Fruit fly (Drosophila melanogaster) whole organism, prepupa: Measurements from ENCODE around the gene Rab19.

Experiments used
- Blimp-1 ChIP-seq: fragments of 200-800 bp; sonication (Bioruptor generic); optimal IDR thresholded peaks from 3 replicates; lab custom pipeline; 2017; ENCODE audit warnings: missing biosample characterization, missing genetic modification characterization, mild to moderate bottlenecking, moderate library complexity, missing genetic modification reagents
- CG10631 ChIP-seq: fragments of 200-800 bp; sonication (Bioruptor generic); optimal IDR thresholded peaks from 2 replicates; lab custom pipeline; 2016; ENCODE audit warnings: missing biosample characterization, missing genetic modification characterization
- CG10669 ChIP-seq: fragments of 200-800 bp; sonication (Bioruptor generic); optimal IDR thresholded peaks from 3 replicates; lab custom pipeline; 2018; ENCODE audit warnings: missing biosample characterization, mild to moderate bottlenecking, missing genetic modification characterization, moderate library complexity
- CG11294 ChIP-seq: fragments of 200-800 bp; sonication (Bioruptor generic); IDR thresholded peaks from 2 replicates; pipeline ENCODE4 v1.3.6; 2022; ENCODE audit warnings: missing biosample characterization, missing genetic modification characterization
- CG11762 ChIP-seq: fragments of 200-800 bp; sonication (Bioruptor generic); optimal IDR thresholded peaks from 3 replicates; lab custom pipeline; 2016; ENCODE audit warnings: missing biosample characterization, missing genetic modification characterization; ENCODE audit not compliant: insufficient read depth
- CG11902 ChIP-seq: fragments of 200-800 bp; sonication (Bioruptor generic); optimal IDR thresholded peaks from 3 replicates; lab custom pipeline; 2016; ENCODE audit warnings: missing biosample characterization, missing genetic modification characterization
- CG1621 ChIP-seq: fragments of 200-800 bp; sonication (Bioruptor generic); optimal IDR thresholded peaks from 3 replicates; lab custom pipeline; 2018; ENCODE audit warnings: missing biosample characterization, mild to moderate bottlenecking, missing genetic modification characterization
- CG31627 ChIP-seq: fragments of 200-800 bp; sonication (Bioruptor generic); optimal IDR thresholded peaks from 3 replicates; lab custom pipeline; 2016; ENCODE audit warnings: missing biosample characterization, missing genetic modification characterization
- CG32006 ChIP-seq: fragments of 200-800 bp; sonication (Bioruptor generic); optimal IDR thresholded peaks from 3 replicates; lab custom pipeline; 2017; ENCODE audit warnings: missing biosample characterization, mild to moderate bottlenecking, missing genetic modification characterization
- CG3919 ChIP-seq: fragments of 200-800 bp; sonication (Bioruptor generic); optimal IDR thresholded peaks from 3 replicates; lab custom pipeline; 2016; ENCODE audit warnings: missing biosample characterization, missing genetic modification characterization
- CG6163 ChIP-seq: fragments of 200-800 bp; sonication (Bioruptor generic); IDR thresholded peaks from 3 replicates; pipeline ENCODE4 v1.3.6; 2022; ENCODE audit warnings: missing biosample characterization, missing genetic modification characterization
- CG7368 ChIP-seq: fragments of 200-800 bp; sonication (Bioruptor generic); optimal IDR thresholded peaks from 3 replicates; lab custom pipeline; 2016; ENCODE audit warnings: missing biosample characterization, missing genetic modification characterization
- CG8119 ChIP-seq: fragments of 200-800 bp; sonication (Bioruptor generic); IDR thresholded peaks from 3 replicates; pipeline ENCODE4 v1.3.6; 2022; ENCODE audit warnings: missing biosample characterization, missing genetic modification characterization
- CG8319 ChIP-seq: fragments of 200-800 bp; sonication (Bioruptor generic); optimal IDR thresholded peaks from 3 replicates; lab custom pipeline; 2016; ENCODE audit warnings: missing biosample characterization, missing genetic modification characterization
- CG9139 ChIP-seq: fragments of 200-800 bp; sonication (Bioruptor generic); optimal IDR thresholded peaks from 3 replicates; lab custom pipeline; 2017; ENCODE audit warnings: missing biosample characterization, mild to moderate bottlenecking, missing genetic modification characterization
- Eip78C ChIP-seq: fragments of 200-800 bp; sonication (Bioruptor generic); peaks from one replicate; lab custom pipeline; 2016; ENCODE audit warnings: missing biosample characterization, missing genetic modification characterization
- Eip93F ChIP-seq: fragments of 200-800 bp; sonication (Bioruptor generic); optimal IDR thresholded peaks from 2 replicates; lab custom pipeline; 2016; ENCODE audit warnings: missing biosample characterization, mild to moderate bottlenecking, missing genetic modification characterization
- Ets21C ChIP-seq: fragments of 200-800 bp; sonication (Bioruptor generic); optimal IDR thresholded peaks from 3 replicates; lab custom pipeline; 2016; ENCODE audit warnings: missing biosample characterization, missing genetic modification characterization
- Ets96B ChIP-seq: fragments of 200-800 bp; optimal IDR thresholded peaks from 2 replicates; lab custom pipeline; 2019; ENCODE audit warnings: missing biosample characterization, mild to moderate bottlenecking, missing genetic modification characterization, moderate library complexity
- Hr38 ChIP-seq: sonication (Bioruptor generic); optimal IDR thresholded peaks from 2 replicates; lab custom pipeline; 2016; ENCODE audit warnings: missing biosample characterization, missing genetic modification characterization
- Hr39 ChIP-seq: fragments of 200-800 bp; sonication (Bioruptor generic); optimal IDR thresholded peaks from 2 replicates; lab custom pipeline; 2016; ENCODE audit warnings: missing biosample characterization, missing genetic modification characterization
- Hr4 ChIP-seq: fragments of 200-800 bp; sonication (Bioruptor generic); optimal IDR thresholded peaks from 3 replicates; lab custom pipeline; 2016; ENCODE audit warnings: missing biosample characterization, missing genetic modification characterization
- Met ChIP-seq: fragments of 200-800 bp; sonication (Bioruptor generic); optimal IDR thresholded peaks from 3 replicates; lab custom pipeline; 2016; ENCODE audit warnings: missing biosample characterization, missing genetic modification characterization
- OdsH ChIP-seq: fragments of 200-800 bp; sonication (Bioruptor generic); optimal IDR thresholded peaks from 3 replicates; lab custom pipeline; 2016; ENCODE audit warnings: missing biosample characterization, missing genetic modification characterization
- Sox102F ChIP-seq: fragments of 200-800 bp; sonication (Bioruptor generic); optimal IDR thresholded peaks from 2 replicates; lab custom pipeline; 2016; ENCODE audit warnings: missing biosample characterization, mild to moderate bottlenecking, missing genetic modification characterization
- Sox14 ChIP-seq: fragments of 200-800 bp; sonication (Bioruptor generic); optimal IDR thresholded peaks from 3 replicates; lab custom pipeline; 2016; ENCODE audit warnings: missing biosample characterization, missing genetic modification characterization
- Sox15 ChIP-seq: fragments of 200-800 bp; sonication (Bioruptor generic); optimal IDR thresholded peaks from 3 replicates; lab custom pipeline; 2016; ENCODE audit warnings: missing biosample characterization, missing genetic modification characterization
- achi ChIP-seq: fragments of 200-800 bp; sonication (Bioruptor generic); optimal IDR thresholded peaks from 3 replicates; lab custom pipeline; 2016; ENCODE audit warnings: missing biosample characterization, missing genetic modification characterization
- acj6 ChIP-seq: fragments of 200-800 bp; sonication (Bioruptor generic); optimal IDR thresholded peaks from 3 replicates; lab custom pipeline; 2016; ENCODE audit warnings: missing biosample characterization, missing genetic modification characterization
- cyc ChIP-seq: fragments of 200-800 bp; sonication (Bioruptor generic); optimal IDR thresholded peaks from 3 replicates; lab custom pipeline; 2016; ENCODE audit warnings: missing biosample characterization, missing genetic modification characterization
- dsx ChIP-seq: fragments of 200-800 bp; optimal IDR thresholded peaks from 3 replicates; lab custom pipeline; 2019; ENCODE audit warnings: missing biosample characterization, mild to moderate bottlenecking, missing genetic modification characterization, moderate library complexity; ENCODE audit not compliant: poor library complexity, severe bottlenecking
- esn ChIP-seq: fragments of 200-800 bp; sonication (Bioruptor generic); optimal IDR thresholded peaks from 2 replicates; lab custom pipeline; 2016; ENCODE audit warnings: missing biosample characterization, mild to moderate bottlenecking, missing genetic modification characterization, moderate library complexity
- fd59A ChIP-seq: fragments of 200-800 bp; sonication (Bioruptor generic); optimal IDR thresholded peaks from 2 replicates; lab custom pipeline; 2017; ENCODE audit warnings: missing biosample characterization, mild to moderate bottlenecking, missing genetic modification characterization, missing genetic modification reagents
- fd85E ChIP-seq: fragments of 200-800 bp; sonication (Bioruptor generic); optimal IDR thresholded peaks from 3 replicates; lab custom pipeline; 2016; ENCODE audit warnings: missing biosample characterization, missing genetic modification characterization
- fkh ChIP-seq: fragments of 200-800 bp; sonication (Bioruptor generic); optimal IDR thresholded peaks from 3 replicates; lab custom pipeline; 2017; ENCODE audit warnings: missing biosample characterization, mild to moderate bottlenecking, missing genetic modification characterization, moderate library complexity
- pdm3 ChIP-seq: fragments of 200-800 bp; sonication (Bioruptor generic); optimal IDR thresholded peaks from 3 replicates; lab custom pipeline; 2016; ENCODE audit warnings: missing biosample characterization, missing genetic modification characterization
- salr ChIP-seq, 2 experiments: fragments of 200-800 bp; sonication (Bioruptor generic); optimal IDR thresholded peaks; 3 replicates each; lab custom pipeline; 2016 to 2018; ENCODE audit warnings: missing biosample characterization in 2 of 2, missing genetic modification characterization in 2 of 2, mild to moderate bottlenecking in 1 of 2
- spab ChIP-seq: fragments of 200-800 bp; sonication (Bioruptor generic); optimal IDR thresholded peaks from 2 replicates; lab custom pipeline; 2017; ENCODE audit warnings: missing biosample characterization, mild to moderate bottlenecking, missing genetic modification characterization, missing genetic modification reagents
- ss ChIP-seq, 2 experiments: fragments of 200-800 bp; sonication (Bioruptor generic); optimal IDR thresholded peaks; 2 replicates in 1 of 2; 3 replicates in 1 of 2; lab custom pipeline; 2017 to 2018; ENCODE audit warnings: mild to moderate bottlenecking in 2 of 2, missing biosample characterization in 2 of 2, missing genetic modification characterization in 2 of 2, moderate library complexity in 1 of 2
- topi ChIP-seq: fragments of 200-800 bp; sonication (Bioruptor generic); optimal IDR thresholded peaks from 3 replicates; lab custom pipeline; 2016; ENCODE audit warnings: missing biosample characterization, missing genetic modification characterization

Gene Rab19

dm6 chr3L:8289336-8290258, 7.2 kb upstream of the Rab19 start, which contains the start of gene cert (continued):
- TF ChIP-seq CG11902 (GFP tag; lab: Kevin White, UChicago) (no peak), esn (GFP tag; lab: Kevin White, UChicago) (peak; percentile 53)

- peak; percentile 25 for TF ChIP-seq Eip78C
- no peak for TF ChIP-seq Sox102F (GFP tag; lab: Kevin White, UChicago)
Measured at dm6 chr3L:8295227-8295626, 1.6 kb upstream of the Rab19 start, which contains the start of gene CG7201. Gene CG7201, minus strand, starts transcription at chr3L:8295327.

dm6 chr3L:8297488-8297887, 670 bp downstream of the Rab19 start:
- TF ChIP-seq CG10669 (GFP tag; lab: Kevin White, UChicago) (no peak), spab (GFP tag; lab: Kevin White, UChicago) (no peak), topi (GFP tag; lab: Kevin White, UChicago) (no peak), CG8319 (GFP tag; lab: Kevin White, UChicago) (no peak)

- no peak for TF ChIP-seq CG9139 (GFP tag; lab: Kevin White, UChicago)
- TF ChIP-seq acj6 (GFP tag; lab: Kevin White, UChicago) = peak; percentile 79
- TF ChIP-seq cyc (GFP tag; lab: Kevin White, UChicago) = peak; percentile 72
- peak; percentile 69 for TF ChIP-seq Hr4 (GFP tag; lab: Kevin White, UChicago)
- TF ChIP-seq salr (GFP tag; optimal IDR thresholded peaks at IDR 0.05; lab: Kevin White, UChicago) = peak in 1 of 2 experiments; percentile 71
- peak; percentile 59; the same call in 2 of the 3 replicates for TF ChIP-seq CG8119 (GFP tag; lab: Robert Waterston, UW)
- peak; percentile 63 for TF ChIP-seq Ets96B (tag; lab: Kevin White, UChicago)
- no peak for TF ChIP-seq Hr38 (GFP tag; lab: Kevin White, UChicago)
- TF ChIP-seq Ets21C (GFP tag; lab: Kevin White, UChicago) = no peak
- no peak; the same call in 1 of the 3 replicates for TF ChIP-seq CG6163 (GFP tag; lab: Robert Waterston, UW)
- TF ChIP-seq Sox14 = peak; percentile 64
- no peak for TF ChIP-seq fd85E
- TF ChIP-seq fd59A (GFP tag; lab: Kevin White, UChicago) = peak; percentile 17
- TF ChIP-seq achi (GFP tag; lab: Kevin White, UChicago) = peak; percentile 74
- TF ChIP-seq ss (GFP tag; optimal IDR thresholded peaks at IDR 0.05; lab: Kevin White, UChicago) = peak in 1 of 2 experiments; percentile 40
- TF ChIP-seq spab (GFP tag; lab: Kevin White, UChicago) = no peak
- TF ChIP-seq fkh (GFP tag; lab: Kevin White, UChicago) = peak; percentile 92
- TF ChIP-seq CG11762 = peak; percentile 67
- no peak for TF ChIP-seq pdm3 (GFP tag; lab: Kevin White, UChicago)
- TF ChIP-seq Hr39 (GFP tag; lab: Kevin White, UChicago) = peak; percentile 72
- peak; percentile 59 for TF ChIP-seq Sox15 (GFP tag; lab: Kevin White, UChicago)
- TF ChIP-seq CG8319 (GFP tag; lab: Kevin White, UChicago) = peak; percentile 73
- peak; percentile 80 for TF ChIP-seq CG3919 (GFP tag; lab: Kevin White, UChicago)
- TF ChIP-seq CG1621 (tag; lab: Kevin White, UChicago) = no peak
- TF ChIP-seq CG11294 (GFP tag; lab: Robert Waterston, UW) = 0 out of 2 replicates have a peak, but pooled peaks have one; percentile 48
- no peak for TF ChIP-seq CG7368 (GFP tag; lab: Kevin White, UChicago)
- TF ChIP-seq Eip93F (GFP tag; lab: Kevin White, UChicago) = peak; percentile 58
- peak; percentile 75 for TF ChIP-seq CG31627 (GFP tag; lab: Kevin White, UChicago)
- TF ChIP-seq CG32006 (GFP tag; lab: Kevin White, UChicago) = no peak
- no peak for TF ChIP-seq Sox102F (GFP tag; lab: Kevin White, UChicago)
- peak; percentile 86 for TF ChIP-seq OdsH (GFP tag; lab: Kevin White, UChicago)
- no peak for TF ChIP-seq Blimp-1 (GFP tag; lab: Kevin White, UChicago)
- peak; percentile 67 for TF ChIP-seq CG11902 (GFP tag; lab: Kevin White, UChicago)
- TF ChIP-seq dsx (GFP tag; lab: Kevin White, UChicago) = peak; percentile 44
- no peak for TF ChIP-seq Met
- peak; percentile 87 for TF ChIP-seq CG10631 (GFP tag; lab: Kevin White, UChicago)
Measured at dm6 chr3L:8299224-8300130, 2.7 kb downstream of the Rab19 start, which contains the start of the genes Arl5 and CG13671. Gene Arl5, minus strand, starts transcription at chr3L:8299839. Gene CG13671, plus strand, starts transcription at chr3L:8300064.
